Worm (Caenorhabditis elegans): ENCODE measurements around the gene ZK945.8.
A peak's percentile ranks its signal among the peaks of the same experiment; 100 is the strongest.

The ZK945.8 gene

ce11 chrII:10108377-10108776 lies at the start of gene ZK945.8, which contains the start of gene ZK945.7:
ZK945.8 (plus strand) TSS chrII:10108651.
ZK945.7 (minus strand) TSS chrII:10108477.
- TF ChIP-seq ceh-88 (GFP tag; IDR thresholded peaks at IDR 0.05) (no peak), efl-1 (optimal IDR thresholded peaks at IDR 0.05) (no peak), efl-1 (GFP tag; optimal IDR thresholded peaks at IDR 0.05 in 1 of 2) (peak in 1 of 2 experiments; percentile 82)

ce11 chrII:10060508-10060907 lies 47.9 kb upstream of the ZK945.8 start, which contains the start of gene stg-1:
stg-1 (minus strand) TSS chrII:10060660.
- TF ChIP-seq snpc-4 (tag; optimal IDR thresholded peaks at IDR 0.05) (no peak), lin-39 (tag; optimal IDR thresholded peaks at IDR 0.05) (no peak), ces-1 (GFP tag; optimal IDR thresholded peaks at IDR 0.05) (peak; percentile 13), lin-14 (GFP tag; optimal IDR thresholded peaks at IDR 0.05) (peak; percentile 19), vab-15 (tag; optimal IDR thresholded peaks at IDR 0.05) (no peak), nhr-85 (tag) (no peak), fkh-8 (tag; optimal IDR thresholded peaks at IDR 0.05) (no peak), nhr-19 (GFP tag; conservative IDR thresholded peaks at IDR 0.05) (no peak)

ce11 chrII:10065472-10065871 lies 43.0 kb upstream of the ZK945.8 start:
- TF ChIP-seq fos-1 (tag; optimal IDR thresholded peaks at IDR 0.05) (no peak), xbp-1 (tag; optimal IDR thresholded peaks at IDR 0.05) (no peak), unc-98 (GFP tag; IDR thresholded peaks at IDR 0.05) (no peak), tbx-2 (tag; optimal IDR thresholded peaks at IDR 0.05) (no peak), nhr-76 (tag; optimal IDR thresholded peaks at IDR 0.05) (no peak), snu-23 (GFP tag; optimal IDR thresholded peaks at IDR 0.05) (no peak), ces-1 (GFP tag; optimal IDR thresholded peaks at IDR 0.05) (no peak), tlp-1 (tag; optimal IDR thresholded peaks at IDR 0.05) (no peak), irx-1 (tag; optimal IDR thresholded peaks at IDR 0.05) (no peak), hlh-17 (GFP tag; optimal IDR thresholded peaks at IDR 0.05; ENCODE audit: borderline replicate concordance) (no peak)

- TF ChIP-seq C04F5.9 (tag; optimal IDR thresholded peaks at IDR 0.05), result no peak
- no peak for TF ChIP-seq nhr-71 (tag; optimal IDR thresholded peaks at IDR 0.05)
- TF ChIP-seq nhr-90 (tag; optimal IDR thresholded peaks at IDR 0.05; ENCODE audit: poor library complexity), result no peak
- TF ChIP-seq ceh-88 (GFP tag; IDR thresholded peaks at IDR 0.05), result no peak
- TF ChIP-seq ceh-90 (tag; optimal IDR thresholded peaks at IDR 0.05), result no peak
- no peak for TF ChIP-seq ces-1 (GFP tag; optimal IDR thresholded peaks at IDR 0.05)
- no peak for TF ChIP-seq efl-1 (optimal IDR thresholded peaks at IDR 0.05)
- no peak for TF ChIP-seq efl-1 (GFP tag; optimal IDR thresholded peaks at IDR 0.05 in 1 of 2)
- no peak for TF ChIP-seq ets-5 (GFP tag; IDR thresholded peaks at IDR 0.05)
- no peak for TF ChIP-seq ztf-11 (tag; optimal IDR thresholded peaks at IDR 0.05)
- TF ChIP-seq fkh-8 (tag; optimal IDR thresholded peaks at IDR 0.05), result no peak
- no peak for TF ChIP-seq unc-62 (GFP tag; optimal IDR thresholded peaks at IDR 0.05)
- TF ChIP-seq egl-13 (tag; optimal IDR thresholded peaks at IDR 0.05), result no peak
- TF ChIP-seq C16A3.4 (tag; optimal IDR thresholded peaks at IDR 0.05), result no peak
Observed at ce11 chrII:10067817-10068216, 40.6 kb upstream of the ZK945.8 start, which contains the start of gene die-1. die-1 (minus strand) TSS chrII:10067917.

- no peak for TF ChIP-seq sptf-1 (tag; optimal IDR thresholded peaks at IDR 0.05)
- peak; percentile 59 for TF ChIP-seq nhr-85 (tag)
- no peak for TF ChIP-seq ceh-63 (GFP tag; optimal IDR thresholded peaks at IDR 0.05)
- no peak for TF ChIP-seq lin-13 (GFP tag; optimal IDR thresholded peaks at IDR 0.05)
- TF ChIP-seq unc-98 (GFP tag; IDR thresholded peaks at IDR 0.05), result no peak
- no peak for TF ChIP-seq lsy-2 (tag; optimal IDR thresholded peaks at IDR 0.05)
- no peak for TF ChIP-seq egl-27 (tag; optimal IDR thresholded peaks at IDR 0.05)
- no peak for TF ChIP-seq mab-9 (GFP tag; IDR thresholded peaks at IDR 0.05)
- no peak for TF ChIP-seq fkh-4 (tag; optimal IDR thresholded peaks at IDR 0.05; ENCODE audit: borderline replicate concordance)
- TF ChIP-seq ceh-88 (GFP tag; IDR thresholded peaks at IDR 0.05), result no peak
- TF ChIP-seq ets-5 (GFP tag; IDR thresholded peaks at IDR 0.05), result no peak
- TF ChIP-seq blmp-1 (tag; optimal IDR thresholded peaks at IDR 0.05), result peak; percentile 87
- TF ChIP-seq sup-37 (GFP tag; optimal IDR thresholded peaks at IDR 0.05), result no peak
- TF ChIP-seq lin-14 (GFP tag; optimal IDR thresholded peaks at IDR 0.05), result peak; percentile 42
- no peak for TF ChIP-seq aha-1 (tag; optimal IDR thresholded peaks at IDR 0.05)
- no peak for TF ChIP-seq lir-3 (tag; optimal IDR thresholded peaks at IDR 0.05; ENCODE audit: poor library complexity)
- no peak for TF ChIP-seq xbp-1 (tag; optimal IDR thresholded peaks at IDR 0.05)
- TF ChIP-seq elt-2 (tag; optimal IDR thresholded peaks at IDR 0.05), result no peak
- no peak for TF ChIP-seq irx-1 (tag; optimal IDR thresholded peaks at IDR 0.05)
- TF ChIP-seq egl-13 (tag; optimal IDR thresholded peaks at IDR 0.05), result no peak
- no peak for TF ChIP-seq zag-1 (tag; optimal IDR thresholded peaks at IDR 0.05)
- TF ChIP-seq hlh-17 (GFP tag; optimal IDR thresholded peaks at IDR 0.05; ENCODE audit: borderline replicate concordance), result no peak
- peak in 5 of 6 experiments; percentile 79 to 97 (median 95) for TF ChIP-seq elt-3 (tag; optimal IDR thresholded peaks at IDR 0.05)
- TF ChIP-seq pag-3 (tag; optimal IDR thresholded peaks at IDR 0.05; ENCODE audit: borderline replicate concordance, insufficient read depth), result no peak
Observed at ce11 chrII:10073986-10074385, 34.5 kb upstream of the ZK945.8 start.

Data from whole organism, L1 larva.